Worm (Caenorhabditis elegans): ENCODE data around the gene F41G4.7.
A peak's percentile ranks its signal among the peaks of the same experiment; 100 is the strongest.

Gene F41G4.7

ce11 chrX:16799065-16799663, 37.0 kb downstream of the F41G4.7 start:
- peak; percentile 57 for TF ChIP-seq unc-120 (tag; optimal IDR thresholded peaks at IDR 0.05; ENCODE audit: poor library complexity, severe bottlenecking)
- TF ChIP-seq mep-1 (tag; optimal IDR thresholded peaks at IDR 0.05): peak; percentile 53
- no peak for TF ChIP-seq flh-1 (GFP tag; optimal IDR thresholded peaks at IDR 0.05)
- TF ChIP-seq mls-2 (tag; optimal IDR thresholded peaks at IDR 0.05): no peak
- TF ChIP-seq unc-62 (GFP tag; optimal IDR thresholded peaks at IDR 0.05): peak; percentile 7
- peak; percentile 48 for TF ChIP-seq ces-1 (GFP tag; optimal IDR thresholded peaks at IDR 0.05)
- peak; percentile 44 for TF ChIP-seq nhr-2 (tag; optimal IDR thresholded peaks at IDR 0.05)
- peak; percentile 59 for TF ChIP-seq hlh-1 (tag; optimal IDR thresholded peaks at IDR 0.05)
- TF ChIP-seq pha-4 (tag; optimal IDR thresholded peaks at IDR 0.05): peak; percentile 42

- TF ChIP-seq drap-1 (GFP tag; optimal IDR thresholded peaks at IDR 0.05) (no peak), nhr-76 (tag; optimal IDR thresholded peaks at IDR 0.05) (no peak), ceh-39 (tag; optimal IDR thresholded peaks at IDR 0.05) (no peak), pha-4 (tag; optimal IDR thresholded peaks at IDR 0.05) (no peak), nhr-12 (tag; optimal IDR thresholded peaks at IDR 0.05) (no peak), ham-2 (GFP tag; optimal IDR thresholded peaks at IDR 0.05) (no peak)
Measured at ce11 chrX:16798621-16799020, 37.6 kb downstream of the F41G4.7 start.

ce11 chrX:16796826-16797225, 39.4 kb downstream of the F41G4.7 start:
- TF ChIP-seq ceh-43 (GFP tag; optimal IDR thresholded peaks at IDR 0.05): no peak
- no peak for TF ChIP-seq mls-2 (tag; optimal IDR thresholded peaks at IDR 0.05)
- peak; percentile 61 for TF ChIP-seq ham-2 (GFP tag; optimal IDR thresholded peaks at IDR 0.05)
- no peak for TF ChIP-seq lsy-2 (tag; optimal IDR thresholded peaks at IDR 0.05)
- TF ChIP-seq lin-13 (tag; optimal IDR thresholded peaks at IDR 0.05): no peak
- TF ChIP-seq unc-120 (tag; optimal IDR thresholded peaks at IDR 0.05; ENCODE audit: poor library complexity, severe bottlenecking): peak; percentile 82
- peak; percentile 16 for TF ChIP-seq drap-1 (GFP tag; optimal IDR thresholded peaks at IDR 0.05)
- TF ChIP-seq ces-1 (GFP tag; optimal IDR thresholded peaks at IDR 0.05): peak; percentile 75
- peak; percentile 34 for TF ChIP-seq nhr-237 (tag; optimal IDR thresholded peaks at IDR 0.05)
- TF ChIP-seq elt-1 (tag; optimal IDR thresholded peaks at IDR 0.05; ENCODE audit: borderline replicate concordance, insufficient read depth): no peak
- TF ChIP-seq sptf-1 (tag; optimal IDR thresholded peaks at IDR 0.05): no peak
- no peak for TF ChIP-seq zip-8 (tag; optimal IDR thresholded peaks at IDR 0.05)
- peak; percentile 30 for TF ChIP-seq unc-62 (GFP tag; optimal IDR thresholded peaks at IDR 0.05)

ce11 chrX:16795978-16796377, 40.2 kb downstream of the F41G4.7 start, which contains the start of gene aak-2:
Gene aak-2, plus strand, starts transcription at chrX:16796087.
- no peak for TF ChIP-seq mls-2 (tag; optimal IDR thresholded peaks at IDR 0.05)
- no peak for TF ChIP-seq lsy-2 (tag; optimal IDR thresholded peaks at IDR 0.05)
- TF ChIP-seq tbx-8 (GFP tag; optimal IDR thresholded peaks at IDR 0.05): no peak
- no peak for TF ChIP-seq blmp-1 (tag; optimal IDR thresholded peaks at IDR 0.05)
- no peak for TF ChIP-seq unc-62 (GFP tag; optimal IDR thresholded peaks at IDR 0.05)
- no peak for TF ChIP-seq sem-2 (GFP tag; optimal IDR thresholded peaks at IDR 0.05)
- no peak for TF ChIP-seq unc-120 (tag; optimal IDR thresholded peaks at IDR 0.05; ENCODE audit: poor library complexity, severe bottlenecking)
- no peak for TF ChIP-seq M03D4.4 (tag; optimal IDR thresholded peaks at IDR 0.05)
- TF ChIP-seq elt-3 (tag; optimal IDR thresholded peaks at IDR 0.05): no peak

ce11 chrX:16793470-16793869, 42.7 kb downstream of the F41G4.7 start:
- TF ChIP-seq flh-1 (GFP tag; optimal IDR thresholded peaks at IDR 0.05) (no peak), nhr-12 (tag; optimal IDR thresholded peaks at IDR 0.05) (no peak), cnd-1 (tag; optimal IDR thresholded peaks at IDR 0.05) (no peak)

- no peak for TF ChIP-seq nhr-2 (tag; optimal IDR thresholded peaks at IDR 0.05)
- no peak for TF ChIP-seq ceh-43 (GFP tag; optimal IDR thresholded peaks at IDR 0.05)
- no peak for TF ChIP-seq bed-3 (GFP tag; optimal IDR thresholded peaks at IDR 0.05)
- TF ChIP-seq nhr-28 (tag; optimal IDR thresholded peaks at IDR 0.05): no peak
- no peak for TF ChIP-seq mep-1 (tag; optimal IDR thresholded peaks at IDR 0.05)
Measured at ce11 chrX:16792700-16793176, 43.5 kb downstream of the F41G4.7 start, which contains the start of gene got-1.2. Gene got-1.2, minus strand, starts transcription at chrX:16793126.

All from whole organism, mixed stage, embryonic.